Fruit fly (Drosophila melanogaster) whole organism, prepupa: Measurements from ENCODE around the gene Crys.

Source experiments
- Blimp-1 ChIP-seq: fragments of 200-800 bp; sonication (Bioruptor generic); optimal IDR thresholded peaks from 3 replicates; lab custom pipeline; 2017; ENCODE audit warnings: missing biosample characterization, missing genetic modification characterization, mild to moderate bottlenecking, moderate library complexity, missing genetic modification reagents
- CG10631 ChIP-seq: fragments of 200-800 bp; sonication (Bioruptor generic); optimal IDR thresholded peaks from 2 replicates; lab custom pipeline; 2016; ENCODE audit warnings: missing biosample characterization, missing genetic modification characterization
- CG10669 ChIP-seq: fragments of 200-800 bp; sonication (Bioruptor generic); optimal IDR thresholded peaks from 3 replicates; lab custom pipeline; 2018; ENCODE audit warnings: missing biosample characterization, mild to moderate bottlenecking, missing genetic modification characterization, moderate library complexity
- CG11294 ChIP-seq: fragments of 200-800 bp; sonication (Bioruptor generic); IDR thresholded peaks from 2 replicates; pipeline ENCODE4 v1.3.6; 2022; ENCODE audit warnings: missing biosample characterization, missing genetic modification characterization
- CG11902 ChIP-seq: fragments of 200-800 bp; sonication (Bioruptor generic); optimal IDR thresholded peaks from 3 replicates; lab custom pipeline; 2016; ENCODE audit warnings: missing biosample characterization, missing genetic modification characterization
- CG15336 ChIP-seq: fragments of 200-800 bp; sonication (Bioruptor generic); IDR thresholded peaks from 2 replicates; pipeline ENCODE4 v1.3.6; 2022; ENCODE audit warnings: missing biosample characterization, missing genetic modification characterization
- CG1621 ChIP-seq: fragments of 200-800 bp; sonication (Bioruptor generic); optimal IDR thresholded peaks from 3 replicates; lab custom pipeline; 2018; ENCODE audit warnings: missing biosample characterization, mild to moderate bottlenecking, missing genetic modification characterization
- CG31627 ChIP-seq: fragments of 200-800 bp; sonication (Bioruptor generic); optimal IDR thresholded peaks from 3 replicates; lab custom pipeline; 2016; ENCODE audit warnings: missing biosample characterization, missing genetic modification characterization
- CG32006 ChIP-seq: fragments of 200-800 bp; sonication (Bioruptor generic); optimal IDR thresholded peaks from 3 replicates; lab custom pipeline; 2017; ENCODE audit warnings: missing biosample characterization, mild to moderate bottlenecking, missing genetic modification characterization
- CG34406 ChIP-seq: fragments of 200-800 bp; sonication (Bioruptor generic); optimal IDR thresholded peaks from 3 replicates; lab custom pipeline; 2016; ENCODE audit warnings: missing biosample characterization, missing genetic modification characterization
- CG6276 ChIP-seq: fragments of 200-800 bp; sonication (Bioruptor generic); optimal IDR thresholded peaks from 2 replicates; lab custom pipeline; 2017; ENCODE audit warnings: missing biosample characterization, mild to moderate bottlenecking, missing genetic modification characterization
- CG6792 ChIP-seq: fragments of 200-800 bp; sonication (Bioruptor generic); optimal IDR thresholded peaks from 3 replicates; lab custom pipeline; 2016; ENCODE audit warnings: missing biosample characterization, missing genetic modification characterization
- CG6854 ChIP-seq: fragments of 200-800 bp; sonication (Bioruptor generic); optimal IDR thresholded peaks from 2 replicates; lab custom pipeline; 2017; ENCODE audit warnings: missing biosample characterization, mild to moderate bottlenecking, missing genetic modification characterization
- CG7368 ChIP-seq: fragments of 200-800 bp; sonication (Bioruptor generic); optimal IDR thresholded peaks from 3 replicates; lab custom pipeline; 2016; ENCODE audit warnings: missing biosample characterization, missing genetic modification characterization
- CG8119 ChIP-seq: fragments of 200-800 bp; sonication (Bioruptor generic); IDR thresholded peaks from 3 replicates; pipeline ENCODE4 v1.3.6; 2022; ENCODE audit warnings: missing biosample characterization, missing genetic modification characterization
- CG8632 ChIP-seq: fragments of 200-800 bp; sonication (Bioruptor generic); optimal IDR thresholded peaks from 3 replicates; lab custom pipeline; 2016; ENCODE audit warnings: missing biosample characterization, missing genetic modification characterization
- Eip75B ChIP-seq: fragments of 200-800 bp; sonication (Bioruptor generic); optimal IDR thresholded peaks from 3 replicates; lab custom pipeline; 2016; ENCODE audit warnings: missing biosample characterization, missing genetic modification characterization
- Eip78C ChIP-seq: fragments of 200-800 bp; sonication (Bioruptor generic); peaks from one replicate; lab custom pipeline; 2016; ENCODE audit warnings: missing biosample characterization, missing genetic modification characterization
- Eip93F ChIP-seq: fragments of 200-800 bp; sonication (Bioruptor generic); optimal IDR thresholded peaks from 2 replicates; lab custom pipeline; 2016; ENCODE audit warnings: missing biosample characterization, mild to moderate bottlenecking, missing genetic modification characterization
- Ets21C ChIP-seq: fragments of 200-800 bp; sonication (Bioruptor generic); optimal IDR thresholded peaks from 3 replicates; lab custom pipeline; 2016; ENCODE audit warnings: missing biosample characterization, missing genetic modification characterization
- Hr38 ChIP-seq: sonication (Bioruptor generic); optimal IDR thresholded peaks from 2 replicates; lab custom pipeline; 2016; ENCODE audit warnings: missing biosample characterization, missing genetic modification characterization
- Hr4 ChIP-seq: fragments of 200-800 bp; sonication (Bioruptor generic); optimal IDR thresholded peaks from 3 replicates; lab custom pipeline; 2016; ENCODE audit warnings: missing biosample characterization, missing genetic modification characterization
- Lpt ChIP-seq: fragments of 200-800 bp; sonication (Bioruptor generic); optimal IDR thresholded peaks from 3 replicates; lab custom pipeline; 2016; ENCODE audit warnings: missing biosample characterization, missing genetic modification characterization
- Met ChIP-seq: fragments of 200-800 bp; sonication (Bioruptor generic); optimal IDR thresholded peaks from 3 replicates; lab custom pipeline; 2016; ENCODE audit warnings: missing biosample characterization, missing genetic modification characterization
- OdsH ChIP-seq: fragments of 200-800 bp; sonication (Bioruptor generic); optimal IDR thresholded peaks from 3 replicates; lab custom pipeline; 2016; ENCODE audit warnings: missing biosample characterization, missing genetic modification characterization
- Sox102F ChIP-seq: fragments of 200-800 bp; sonication (Bioruptor generic); optimal IDR thresholded peaks from 2 replicates; lab custom pipeline; 2016; ENCODE audit warnings: missing biosample characterization, mild to moderate bottlenecking, missing genetic modification characterization
- Sox14 ChIP-seq: fragments of 200-800 bp; sonication (Bioruptor generic); optimal IDR thresholded peaks from 3 replicates; lab custom pipeline; 2016; ENCODE audit warnings: missing biosample characterization, missing genetic modification characterization
- achi ChIP-seq: fragments of 200-800 bp; sonication (Bioruptor generic); optimal IDR thresholded peaks from 3 replicates; lab custom pipeline; 2016; ENCODE audit warnings: missing biosample characterization, missing genetic modification characterization
- acj6 ChIP-seq: fragments of 200-800 bp; sonication (Bioruptor generic); optimal IDR thresholded peaks from 3 replicates; lab custom pipeline; 2016; ENCODE audit warnings: missing biosample characterization, missing genetic modification characterization
- cyc ChIP-seq: fragments of 200-800 bp; sonication (Bioruptor generic); optimal IDR thresholded peaks from 3 replicates; lab custom pipeline; 2016; ENCODE audit warnings: missing biosample characterization, missing genetic modification characterization
- dac ChIP-seq: fragments of 200-800 bp; sonication (Bioruptor generic); optimal IDR thresholded peaks from 2 replicates; lab custom pipeline; 2017; ENCODE audit warnings: missing biosample characterization, mild to moderate bottlenecking, missing genetic modification characterization
- eg ChIP-seq: fragments of 200-800 bp; sonication (Bioruptor generic); IDR thresholded peaks from 3 replicates; pipeline ENCODE4 v1.3.6; 2022; ENCODE audit warnings: missing biosample characterization, missing genetic modification characterization
- esn ChIP-seq: fragments of 200-800 bp; sonication (Bioruptor generic); optimal IDR thresholded peaks from 2 replicates; lab custom pipeline; 2016; ENCODE audit warnings: missing biosample characterization, mild to moderate bottlenecking, missing genetic modification characterization, moderate library complexity
- fd59A ChIP-seq: fragments of 200-800 bp; sonication (Bioruptor generic); optimal IDR thresholded peaks from 2 replicates; lab custom pipeline; 2017; ENCODE audit warnings: missing biosample characterization, mild to moderate bottlenecking, missing genetic modification characterization, missing genetic modification reagents
- net ChIP-seq: fragments of 200-800 bp; sonication (Bioruptor generic); optimal IDR thresholded peaks from 3 replicates; lab custom pipeline; 2016; ENCODE audit warnings: missing biosample characterization, missing genetic modification characterization
- salr ChIP-seq, 2 experiments: fragments of 200-800 bp; sonication (Bioruptor generic); optimal IDR thresholded peaks; 3 replicates each; lab custom pipeline; 2016 to 2018; ENCODE audit warnings: missing biosample characterization in 2 of 2, missing genetic modification characterization in 2 of 2, mild to moderate bottlenecking in 1 of 2
- spab ChIP-seq: fragments of 200-800 bp; sonication (Bioruptor generic); optimal IDR thresholded peaks from 2 replicates; lab custom pipeline; 2017; ENCODE audit warnings: missing biosample characterization, mild to moderate bottlenecking, missing genetic modification characterization, missing genetic modification reagents
- svp ChIP-seq: fragments of 200-800 bp; sonication (Bioruptor generic); peaks from one replicate; lab custom pipeline; 2016; ENCODE audit warnings: missing biosample characterization, missing genetic modification characterization
- topi ChIP-seq: fragments of 200-800 bp; sonication (Bioruptor generic); optimal IDR thresholded peaks from 3 replicates; lab custom pipeline; 2016; ENCODE audit warnings: missing biosample characterization, missing genetic modification characterization
- vri ChIP-seq: fragments of 200-800 bp; sonication (Bioruptor generic); optimal IDR thresholded peaks from 3 replicates; lab custom pipeline; 2016; ENCODE audit warnings: missing biosample characterization, mild to moderate bottlenecking, missing genetic modification characterization

The Crys gene

DNA sequence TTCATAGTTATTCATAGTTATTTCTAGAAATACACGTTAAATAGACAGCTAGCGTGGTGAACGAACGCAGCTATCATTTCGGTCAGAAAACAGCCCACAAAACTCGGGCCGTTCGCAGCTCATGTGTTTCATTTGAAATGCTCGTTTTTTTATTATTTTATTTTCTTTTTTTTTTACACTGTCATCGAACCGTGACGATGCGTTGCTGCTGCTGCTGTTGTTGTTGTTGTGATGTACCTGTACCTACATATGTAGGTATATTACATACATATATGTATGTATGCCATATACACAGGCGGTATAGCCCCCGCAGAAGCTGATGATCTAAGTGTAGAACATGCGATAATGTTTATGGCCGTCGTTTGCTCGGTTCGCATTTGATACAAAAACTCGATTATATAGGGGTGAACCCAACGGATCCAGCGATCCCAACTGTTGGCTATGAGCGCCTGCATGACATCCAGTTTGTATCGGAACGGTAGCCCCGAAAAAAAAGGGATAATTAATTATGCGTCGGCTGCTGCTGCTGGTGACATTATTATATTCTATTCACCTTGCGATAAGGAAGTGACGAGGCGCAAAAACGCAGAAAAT lies 29.3 kb downstream of the Crys start:
- TF ChIP-seq CG34406, result no peak
- no peak for TF ChIP-seq eg (GFP tag; lab: Robert Waterston, UW)
- no peak for TF ChIP-seq Eip75B
- no peak for TF ChIP-seq CG6276 (GFP tag; lab: Kevin White, UChicago)

DNA sequence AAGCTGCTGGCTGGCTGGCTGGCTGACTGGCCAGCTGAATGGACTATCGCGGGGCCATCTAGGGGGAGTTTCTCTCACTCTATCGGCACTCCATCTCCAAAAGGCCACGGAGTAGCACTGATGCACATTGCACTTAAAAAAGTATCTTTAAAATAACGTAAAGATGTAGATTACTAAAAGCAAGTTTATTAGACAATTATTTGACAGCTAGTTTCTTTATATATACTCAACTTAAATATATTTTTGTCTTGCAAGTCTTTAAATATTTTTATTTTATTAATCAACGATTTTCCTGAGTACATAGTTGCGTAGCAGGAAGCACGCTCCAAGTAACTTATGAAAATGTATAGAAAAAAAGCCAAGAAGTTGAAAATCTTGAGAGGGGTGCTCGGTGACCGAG lies 33.0 kb downstream of the Crys start:
- peak; percentile 52; the same call in 2 of the 3 replicates for TF ChIP-seq eg (GFP tag; lab: Robert Waterston, UW)
- TF ChIP-seq topi, result no peak
- no peak for TF ChIP-seq CG11294
- TF ChIP-seq CG8119 (GFP tag; lab: Robert Waterston, UW), result peak; percentile 33; the same call in 1 of the 3 replicates
- TF ChIP-seq CG15336 (GFP tag; lab: Robert Waterston, UW), result peak; percentile 37; the same call in 1 of the 2 replicates
- TF ChIP-seq Lpt (GFP tag; lab: Kevin White, UChicago), result no peak
- TF ChIP-seq CG32006, result peak; percentile 2
- no peak for TF ChIP-seq OdsH (GFP tag; lab: Kevin White, UChicago)
- TF ChIP-seq Eip78C (GFP tag; lab: Kevin White, UChicago), result peak; percentile 64
- TF ChIP-seq CG6854 (GFP tag; lab: Kevin White, UChicago), result no peak
- no peak for TF ChIP-seq Eip93F (GFP tag; lab: Kevin White, UChicago)
- TF ChIP-seq vri (GFP tag; lab: Kevin White, UChicago), result no peak

dm6 chr2L:11977721-11978120 lies 33.8 kb downstream of the Crys start:
- TF ChIP-seq svp (GFP tag; lab: Kevin White, UChicago) (no peak), salr (GFP tag; optimal IDR thresholded peaks at IDR 0.05; lab: Kevin White, UChicago) (no peak), spab (GFP tag; lab: Kevin White, UChicago) (no peak), CG10669 (GFP tag; lab: Kevin White, UChicago) (no peak), Blimp-1 (GFP tag; lab: Kevin White, UChicago) (no peak)
- TF ChIP-seq, all 60 proteins: peak for 0

dm6 chr2L:11980075-11980474 lies 36.1 kb downstream of the Crys start:
- TF ChIP-seq CG34406, result no peak
- TF ChIP-seq OdsH (GFP tag; lab: Kevin White, UChicago), result no peak
- no peak for TF ChIP-seq CG6276 (GFP tag; lab: Kevin White, UChicago)
- no peak for TF ChIP-seq CG11294
- TF ChIP-seq acj6 (GFP tag; lab: Kevin White, UChicago), result peak; percentile 0
- TF ChIP-seq CG32006, result peak; percentile 20
- TF ChIP-seq CG15336 (GFP tag; lab: Robert Waterston, UW), result no peak

- TF ChIP-seq Eip78C (GFP tag; lab: Kevin White, UChicago) (peak; percentile 52), fd59A (GFP tag; lab: Kevin White, UChicago) (no peak)
Measured at dm6 chr2L:11981210-11981609, 37.3 kb downstream of the Crys start, which contains the start of gene CG16965. TSS of gene CG16965 (plus strand) at chr2L:11981591.

DNA sequence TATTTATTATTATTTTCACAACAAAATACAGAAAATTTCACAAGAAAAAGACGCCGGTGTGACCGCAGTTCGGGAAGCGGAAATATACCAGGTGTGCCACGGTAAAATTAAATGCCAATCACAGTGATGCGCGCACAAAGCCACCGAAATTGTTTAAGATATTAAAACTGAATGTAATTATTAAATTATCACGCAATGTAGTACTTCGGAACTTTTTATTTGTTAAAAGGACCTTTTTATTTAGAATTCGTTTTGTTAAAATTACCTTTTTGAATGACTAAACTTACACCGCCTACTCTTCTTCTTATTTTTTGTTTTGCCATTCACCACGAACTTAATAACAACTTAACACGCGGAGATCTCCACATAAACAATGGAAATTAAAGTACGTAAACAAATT lies 44.0 kb downstream of the Crys start, which contains the start of the genes CG6686 and CG34163:
Gene CG6686 (minus strand): TSS at position 95 of the 400 bp plus-strand sequence.
Gene CG34163 (plus strand): TSS at position 326 of the 400 bp plus-strand sequence.
- TF ChIP-seq Sox14 (GFP tag; lab: Kevin White, UChicago), result peak; percentile 79
- no peak for TF ChIP-seq CG7368
- peak; percentile 43 for TF ChIP-seq Ets21C (GFP tag; lab: Kevin White, UChicago)
- TF ChIP-seq CG8632 (GFP tag; lab: Kevin White, UChicago), result no peak
- no peak for TF ChIP-seq topi
- TF ChIP-seq Hr4 (GFP tag; lab: Kevin White, UChicago), result no peak
- TF ChIP-seq achi (GFP tag; lab: Kevin White, UChicago), result no peak
- no peak for TF ChIP-seq CG11902 (GFP tag; lab: Kevin White, UChicago)
- no peak; the same call in 2 of the 3 replicates for TF ChIP-seq CG8119 (GFP tag; lab: Robert Waterston, UW)
- peak; percentile 51 for TF ChIP-seq CG6792 (GFP tag; lab: Kevin White, UChicago)
- TF ChIP-seq CG31627 (GFP tag; lab: Kevin White, UChicago), result peak; percentile 46
- no peak for TF ChIP-seq dac (GFP tag; lab: Kevin White, UChicago)
- no peak for TF ChIP-seq Sox102F (GFP tag; lab: Kevin White, UChicago)
- TF ChIP-seq net, result no peak
- peak; percentile 46 for TF ChIP-seq cyc (GFP tag; lab: Kevin White, UChicago)
- TF ChIP-seq CG1621 (tag; lab: Kevin White, UChicago), result no peak
- TF ChIP-seq Lpt (GFP tag; lab: Kevin White, UChicago), result no peak
- no peak for TF ChIP-seq CG10669 (GFP tag; lab: Kevin White, UChicago)
- no peak for TF ChIP-seq vri (GFP tag; lab: Kevin White, UChicago)
- TF ChIP-seq CG15336 (GFP tag; lab: Robert Waterston, UW), result peak; percentile 20; the same call in 1 of the 2 replicates
- no peak for TF ChIP-seq svp (GFP tag; lab: Kevin White, UChicago)
- peak; percentile 69 for TF ChIP-seq esn
- no peak for TF ChIP-seq Hr38 (GFP tag; lab: Kevin White, UChicago)
- no peak for TF ChIP-seq Met
- no peak for TF ChIP-seq Blimp-1 (GFP tag; lab: Kevin White, UChicago)
- no peak for TF ChIP-seq CG10631 (GFP tag; lab: Kevin White, UChicago)
